Worm (Caenorhabditis elegans) whole organism, L3 larva: ENCODE data around the gene nhr-97.

Experiments
- ama-1 ChIP-seq: fragments of 150-350 bp; optimal IDR thresholded peaks from 2 replicates; lab custom pipeline; 2018
- ceh-28 ChIP-seq: fragments of 150-350 bp; optimal IDR thresholded peaks from 2 replicates; lab custom pipeline; 2014; ENCODE audit warnings: missing biosample characterization, missing genetic modification reagents, missing genetic modification characterization
- ceh-82 ChIP-seq: fragments of 150-350 bp; optimal IDR thresholded peaks from 2 replicates; lab custom pipeline; 2014; ENCODE audit warnings: missing biosample characterization, missing genetic modification characterization
- elt-3 ChIP-seq, 3 experiments: fragments of 150-350 bp in 1 of 3; sonication (generic microtip) in 2 of 3; optimal IDR thresholded peaks; 2 replicates in 2 of 3; 4 replicates in 1 of 3; lab custom pipeline; 2014 to 2017; ENCODE audit warnings: missing biosample characterization in 3 of 3, missing genetic modification characterization in 3 of 3
- fkh-10 ChIP-seq: sonication (generic microtip); optimal IDR thresholded peaks from 2 replicates; lab custom pipeline; 2017; ENCODE audit warnings: missing biosample characterization, missing genetic modification reagents, missing genetic modification characterization
- nhr-76 ChIP-seq: fragments of 150-350 bp; sonication (generic microtip); optimal IDR thresholded peaks from 5 replicates; lab custom pipeline; 2014; ENCODE audit warnings: missing biosample characterization, missing genetic modification characterization
- pqm-1 ChIP-seq: fragments of 150-350 bp; optimal IDR thresholded peaks from 2 replicates; lab custom pipeline; 2017; ENCODE audit warnings: missing biosample characterization, missing genetic modification characterization, inconsistent platforms

DNA sequence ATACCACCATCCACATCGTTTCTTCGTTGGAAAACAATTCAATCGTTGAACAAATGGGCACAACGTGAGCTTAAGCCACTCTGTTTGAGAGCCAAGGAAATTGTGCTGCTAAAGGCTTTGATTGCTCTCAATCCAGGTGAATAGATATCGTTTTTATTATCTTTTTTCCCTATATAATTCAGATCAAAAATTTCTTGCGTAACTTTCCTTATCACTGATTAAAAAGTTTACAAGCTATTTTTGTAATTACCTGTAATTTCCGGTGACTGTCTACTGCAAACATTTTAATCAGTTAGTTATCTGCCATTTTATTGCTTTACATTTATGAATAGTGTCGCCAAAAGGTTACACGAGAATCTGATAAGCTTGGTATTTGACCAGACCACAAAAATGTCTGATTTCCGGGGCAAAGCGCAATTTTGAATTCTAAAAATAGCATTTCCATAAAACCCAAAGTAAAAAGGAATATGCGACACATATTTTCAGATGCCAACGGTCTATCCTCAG lies 5.3 kb downstream of the nhr-97 start:
- TF ChIP-seq elt-3 (tag; optimal IDR thresholded peaks at IDR 0.05; lab: Kevin White, UChicago) (no peak), nhr-76 (tag; lab: Kevin White, UChicago) (no peak), fkh-10 (GFP tag; lab: Kevin White, UChicago) (no peak), ceh-28 (tag; lab: Kevin White, UChicago) (no peak), ama-1 (lab: Kevin White, UChicago) (no peak), pqm-1 (tag; lab: Kevin White, UChicago) (peak; percentile 91), ceh-82 (tag; lab: Kevin White, UChicago) (no peak)
